Worm (Caenorhabditis elegans) whole organism, L4/young adult: ENCODE data around the gene dhcr-24.

Source experiments
- W03F9.2 ChIP-seq: fragments of 150-350 bp; optimal IDR thresholded peaks from 2 replicates; lab custom pipeline; 2014; ENCODE audit warnings: missing biosample characterization, missing genetic modification characterization
- dao-5 ChIP-seq: sonication (generic microtip); optimal IDR thresholded peaks from 2 replicates; lab custom pipeline; 2016; ENCODE audit warnings: missing genotype, missing genetic modification characterization, moderate library complexity, missing compliant biosample characterization
- him-1 ChIP-seq: sonication (generic microtip); optimal IDR thresholded peaks from 2 replicates; lab custom pipeline; 2016; ENCODE audit warnings: missing genotype, missing genetic modification reagents, missing genetic modification characterization, missing compliant biosample characterization

DNA sequence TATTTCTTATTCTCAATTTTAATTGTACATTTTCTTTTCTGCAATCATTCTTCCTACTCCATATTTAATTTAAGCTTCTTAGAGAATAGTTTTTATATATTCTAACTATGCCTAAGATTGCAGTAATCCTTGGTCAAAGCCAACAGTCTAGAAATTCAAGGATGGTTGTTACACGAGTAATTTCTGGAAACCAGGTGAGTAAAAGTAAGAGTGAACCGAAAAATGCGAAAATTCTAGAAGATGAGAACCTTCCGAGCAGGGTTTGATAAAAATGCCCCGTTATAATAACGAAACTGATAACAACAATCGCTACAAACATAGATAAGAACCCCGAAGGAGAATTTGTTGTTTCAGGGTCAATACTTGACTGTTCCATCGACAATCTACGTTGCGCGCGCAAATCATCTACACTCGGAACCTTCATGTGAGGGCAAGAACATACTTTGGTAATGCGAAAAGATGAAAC is 1.4 kb upstream of the dhcr-24 start, which contains the start of gene F52H2.15:
- TF ChIP-seq W03F9.2 (tag; lab: Kevin White, UChicago) (no peak), dao-5 (tag; lab: Kevin White, UChicago) (no peak), him-1 (tag; lab: Kevin White, UChicago) (no peak)
